In the genomic region with DNA sequence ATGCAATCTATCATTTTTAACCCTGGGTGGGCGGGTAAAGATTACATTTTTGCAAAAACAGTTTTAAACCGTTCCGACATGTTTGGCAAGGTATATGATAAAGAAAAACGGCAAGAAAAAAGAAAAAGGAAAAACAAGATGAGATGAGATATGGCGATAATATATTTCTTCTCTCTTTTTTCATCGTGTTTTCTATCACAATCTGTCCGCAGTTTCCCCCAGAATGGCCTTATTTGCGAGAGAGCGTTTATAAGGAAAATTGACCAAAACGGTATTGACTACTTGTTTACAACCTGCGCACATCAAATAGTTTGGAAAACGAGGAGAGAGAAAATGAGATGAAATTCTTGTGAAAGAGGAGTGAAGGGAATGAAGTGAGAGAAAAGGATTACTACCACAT, we compare ENCODE assay signal across 1 worm cellular context.
TF ChIP-seq lines count a peak whose summit lies in the region.

No protein-coding gene starts in this region.

TF ChIP-seq in whole organism, L1 larva, 84 proteins besides CTCF, POLR2A, EP300 and RAD21 (continued from another document):
- TF ChIP-seq nhr-237 (tag; optimal IDR thresholded peaks at IDR 0.05; lab: Kevin White, UChicago), result peak; percentile 47
